Fruit fly (Drosophila melanogaster) whole organism, embryonic: ENCODE data around the gene Mipp2.

Experiments
- Ada2b ChIP-seq: fragments of 200-800 bp; sonication (Bioruptor generic); IDR thresholded peaks from 2 replicates; pipeline ENCODE4 v1.3.6; 2022; ENCODE audit warnings: missing biosample characterization, missing genetic modification characterization
- CG1024 ChIP-seq: fragments of 200-800 bp; sonication (Bioruptor generic); IDR thresholded peaks from 2 replicates; pipeline ENCODE4 v1.3.6; 2022; ENCODE audit warnings: missing biosample characterization, missing genetic modification characterization
- CG10431 ChIP-seq: fragments of 200-800 bp; sonication (Bioruptor generic); optimal IDR thresholded peaks from 3 replicates; lab custom pipeline; 2018; ENCODE audit warnings: missing biosample characterization, mild to moderate bottlenecking, missing genetic modification characterization
- CG11456 ChIP-seq: fragments of 200-800 bp; sonication (Bioruptor generic); IDR thresholded peaks from 3 replicates; pipeline ENCODE4 v1.3.6; 2022; ENCODE audit warnings: missing biosample characterization, missing genetic modification characterization
- CG12769 ChIP-seq: fragments of 200-800 bp; sonication (Bioruptor generic); optimal IDR thresholded peaks from 2 replicates; lab custom pipeline; 2019; ENCODE audit warnings: missing biosample characterization, mild to moderate bottlenecking, missing genetic modification characterization, moderate library complexity
- CG14014 ChIP-seq: fragments of 200-800 bp; sonication (Bioruptor generic); IDR thresholded peaks from 2 replicates; pipeline ENCODE4 v1.3.6; 2022; ENCODE audit warnings: missing biosample characterization, missing genetic modification characterization
- CG15011 ChIP-seq: fragments of 200-800 bp; sonication (Bioruptor generic); optimal IDR thresholded peaks from 3 replicates; lab custom pipeline; 2018; ENCODE audit warnings: missing biosample characterization, mild to moderate bottlenecking, missing genetic modification characterization
- CG15479 ChIP-seq: fragments of 200-800 bp; sonication (Bioruptor generic); optimal IDR thresholded peaks from 3 replicates; lab custom pipeline; 2019; ENCODE audit warnings: missing biosample characterization, mild to moderate bottlenecking, missing genetic modification characterization, moderate library complexity
- CG16779 ChIP-seq: fragments of 200-800 bp; sonication (Bioruptor generic); IDR thresholded peaks from 2 replicates; pipeline ENCODE4 v1.3.6; 2022; ENCODE audit warnings: missing biosample characterization, missing genetic modification characterization
- CG2678 ChIP-seq: fragments of 200-800 bp; sonication (Bioruptor generic); optimal IDR thresholded peaks from 3 replicates; lab custom pipeline; 2019; ENCODE audit warnings: missing biosample characterization, mild to moderate bottlenecking, missing genetic modification characterization, moderate library complexity
- CG2712 ChIP-seq: fragments of 200-800 bp; optimal IDR thresholded peaks from 3 replicates; lab custom pipeline; 2019; ENCODE audit warnings: missing biosample characterization, mild to moderate bottlenecking, missing genetic modification characterization, moderate library complexity
- CG30403 ChIP-seq: fragments of 200-800 bp; sonication (Bioruptor generic); optimal IDR thresholded peaks from 3 replicates; lab custom pipeline; 2016; ENCODE audit warnings: missing biosample characterization, missing genetic modification characterization
- CG31365 ChIP-seq: fragments of 200-800 bp; sonication (Bioruptor generic); optimal IDR thresholded peaks from 2 replicates; lab custom pipeline; 2018; ENCODE audit warnings: missing biosample characterization, mild to moderate bottlenecking, missing genetic modification characterization
- CG31388 ChIP-seq: fragments of 200-800 bp; sonication (Bioruptor generic); optimal IDR thresholded peaks from 2 replicates; lab custom pipeline; 2016; ENCODE audit warnings: missing biosample characterization, missing genetic modification characterization
- CG32772 ChIP-seq: fragments of 200-800 bp; sonication (Bioruptor generic); IDR thresholded peaks from 2 replicates; pipeline ENCODE4 v1.3.6; 2022; ENCODE audit warnings: missing biosample characterization, missing genetic modification characterization
- CG4328 ChIP-seq: fragments of 200-800 bp; sonication (Bioruptor generic); optimal IDR thresholded peaks from 3 replicates; lab custom pipeline; 2017; ENCODE audit warnings: missing biosample characterization, missing genetic modification reagents, missing genetic modification characterization
- CG4424 ChIP-seq: fragments of 200-800 bp; sonication (Bioruptor generic); optimal IDR thresholded peaks from 3 replicates; lab custom pipeline; 2016; ENCODE audit warnings: missing biosample characterization, missing genetic modification characterization
- CG4707 ChIP-seq: fragments of 200-800 bp; sonication (Bioruptor generic); optimal IDR thresholded peaks from 2 replicates; lab custom pipeline; 2018; ENCODE audit warnings: missing biosample characterization, mild to moderate bottlenecking, missing genetic modification characterization, moderate library complexity
- CG5180 ChIP-seq: fragments of 200-800 bp; sonication (Bioruptor generic); optimal IDR thresholded peaks from 3 replicates; lab custom pipeline; 2017; ENCODE audit warnings: missing biosample characterization, missing genetic modification characterization, mild to moderate bottlenecking, moderate library complexity, missing genetic modification reagents
- CG6689 ChIP-seq: fragments of 200-800 bp; sonication (Bioruptor generic); IDR thresholded peaks from 2 replicates; pipeline ENCODE4 v1.3.6; 2022; ENCODE audit warnings: missing biosample characterization, missing genetic modification characterization
- CG8089 ChIP-seq: fragments of 200-800 bp; sonication (Bioruptor generic); optimal IDR thresholded peaks from 3 replicates; lab custom pipeline; 2016; ENCODE audit warnings: missing biosample characterization, missing genetic modification characterization
- CG9609 ChIP-seq: fragments of 200-800 bp; sonication (Bioruptor generic); optimal IDR thresholded peaks from 3 replicates; lab custom pipeline; 2016; ENCODE audit warnings: missing biosample characterization, missing genetic modification characterization
- CkIIα-i1 ChIP-seq: fragments of 200-800 bp; sonication (Bioruptor generic); IDR thresholded peaks from 2 replicates; pipeline ENCODE4 v1.3.6; 2022; ENCODE audit warnings: missing biosample characterization, missing genetic modification characterization
- D19A ChIP-seq: fragments of 200-800 bp; optimal IDR thresholded peaks from 3 replicates; lab custom pipeline; 2019; ENCODE audit warnings: missing biosample characterization, mild to moderate bottlenecking, missing genetic modification characterization, moderate library complexity
- Eip74EF ChIP-seq, 2 experiments: fragments of 200-800 bp in 1 of 2; fragments of >200 bp in 1 of 2; sonication (Bioruptor generic) in 1 of 2; optimal IDR thresholded peaks; 2 replicates each; lab custom pipeline; 2017 to 2019; ENCODE audit warnings: missing biosample characterization in 2 of 2, missing genetic modification characterization in 2 of 2, mild to moderate bottlenecking in 1 of 2, moderate library complexity in 1 of 2
- Hand ChIP-seq: fragments of 200-800 bp; sonication (Bioruptor generic); optimal IDR thresholded peaks from 2 replicates; lab custom pipeline; 2017; ENCODE audit warnings: mild to moderate bottlenecking, missing biosample characterization, missing genetic modification reagents, missing genetic modification characterization
- NK7.1 ChIP-seq: fragments of 200-800 bp; sonication (Bioruptor generic); optimal IDR thresholded peaks from 3 replicates; lab custom pipeline; 2016; ENCODE audit warnings: missing biosample characterization, missing genetic modification characterization
- Nf-YA ChIP-seq: fragments of 200-800 bp; sonication (Bioruptor generic); IDR thresholded peaks from 2 replicates; pipeline ENCODE4 v1.3.6; 2022; ENCODE audit warnings: missing biosample characterization, missing genetic modification characterization
- Oli ChIP-seq: fragments of 200-800 bp; sonication (Bioruptor generic); optimal IDR thresholded peaks from 2 replicates; lab custom pipeline; 2018; ENCODE audit warnings: missing biosample characterization, mild to moderate bottlenecking, missing genetic modification characterization, moderate library complexity
- Ravus ChIP-seq: fragments of 200-800 bp; sonication (Bioruptor generic); IDR thresholded peaks from 2 replicates; pipeline ENCODE4 v1.3.6; 2022; ENCODE audit warnings: missing biosample characterization, missing genetic modification characterization
- Sry-β ChIP-seq: fragments of 200-800 bp; sonication (Bioruptor generic); optimal IDR thresholded peaks from 2 replicates; lab custom pipeline; 2018; ENCODE audit warnings: missing biosample characterization, mild to moderate bottlenecking, missing genetic modification characterization, moderate library complexity
- Sry-δ ChIP-seq: fragments of 200-800 bp; sonication (Bioruptor generic); optimal IDR thresholded peaks from 2 replicates; lab custom pipeline; 2016; ENCODE audit warnings: missing biosample characterization, missing genetic modification characterization
- Vsx1 ChIP-seq: fragments of 200-800 bp; sonication (Bioruptor generic); optimal IDR thresholded peaks from 2 replicates; lab custom pipeline; 2017; ENCODE audit warnings: missing biosample characterization, mild to moderate bottlenecking, missing genetic modification characterization, missing genetic modification reagents
- az2 ChIP-seq: fragments of 200-800 bp; sonication (Bioruptor generic); optimal IDR thresholded peaks from 3 replicates; lab custom pipeline; 2016; ENCODE audit warnings: missing biosample characterization, missing genetic modification characterization
- bsh ChIP-seq, 2 experiments: fragments of 200-800 bp; sonication (Bioruptor generic); optimal IDR thresholded peaks; 2 replicates each; lab custom pipeline; 2017 to 2018; ENCODE audit warnings: mild to moderate bottlenecking in 2 of 2, missing biosample characterization in 2 of 2, missing genetic modification characterization in 2 of 2, moderate library complexity in 1 of 2
- cato ChIP-seq: fragments of 200-800 bp; sonication (Bioruptor generic); optimal IDR thresholded peaks from 2 replicates; lab custom pipeline; 2016; ENCODE audit warnings: missing biosample characterization, missing genetic modification characterization, borderline replicate concordance
- chn ChIP-seq: fragments of 200-800 bp; sonication (Bioruptor generic); optimal IDR thresholded peaks from 2 replicates; lab custom pipeline; 2016; ENCODE audit warnings: missing biosample characterization, missing genetic modification characterization
- ci ChIP-seq: fragments of 200-800 bp; sonication (Bioruptor generic); IDR thresholded peaks from 3 replicates; pipeline ENCODE4 v1.3.6; 2022; ENCODE audit warnings: missing biosample characterization, missing genetic modification characterization
- crc ChIP-seq: fragments of 200-800 bp; sonication (Bioruptor generic); optimal IDR thresholded peaks from 2 replicates; lab custom pipeline; 2016; ENCODE audit warnings: missing biosample characterization, missing genetic modification characterization
- eyg ChIP-seq: fragments of 200-800 bp; sonication (Bioruptor generic); optimal IDR thresholded peaks from 3 replicates; lab custom pipeline; 2016; ENCODE audit warnings: missing biosample characterization, missing genetic modification characterization
- lbe ChIP-seq: fragments of 200-800 bp; sonication (Bioruptor generic); optimal IDR thresholded peaks from 2 replicates; lab custom pipeline; 2016; ENCODE audit warnings: missing biosample characterization, mild to moderate bottlenecking, missing genetic modification characterization
- lov ChIP-seq, 2 experiments: fragments of 200-800 bp in 1 of 2; fragments of >200 bp in 1 of 2; sonication (Bioruptor generic) in 1 of 2; IDR thresholded peaks in 1 of 2; optimal IDR thresholded peaks in 1 of 2; 2 replicates in 1 of 2; 3 replicates in 1 of 2; pipeline versions ENCODE4 v1.3.6 to Lab custom; 2017 to 2022; ENCODE audit warnings: missing biosample characterization in 1 of 2, missing genetic modification characterization in 1 of 2
- org-1 ChIP-seq: fragments of 200-800 bp; sonication (Bioruptor generic); optimal IDR thresholded peaks from 2 replicates; lab custom pipeline; 2017; ENCODE audit warnings: missing biosample characterization, missing genetic modification characterization
- rib ChIP-seq: fragments of 200-800 bp; sonication (Bioruptor generic); IDR thresholded peaks from 2 replicates; pipeline ENCODE4 v1.3.6; 2022; ENCODE audit warnings: missing biosample characterization, missing genetic modification characterization
- slp2 ChIP-seq: fragments of 200-800 bp; sonication (Bioruptor generic); optimal IDR thresholded peaks from 2 replicates; lab custom pipeline; 2016; ENCODE audit warnings: missing biosample characterization, missing genetic modification characterization
- ssp ChIP-seq: fragments of 200-800 bp; sonication (Bioruptor generic); IDR thresholded peaks from 2 replicates; pipeline ENCODE4 v1.3.6; 2022; ENCODE audit warnings: missing biosample characterization, missing genetic modification characterization
- tin ChIP-seq: fragments of 200-800 bp; sonication (Bioruptor generic); optimal IDR thresholded peaks from 3 replicates; lab custom pipeline; 2016; ENCODE audit warnings: missing biosample characterization, missing genetic modification characterization
- tll ChIP-seq, 2 experiments: fragments of 200-800 bp in 1 of 2; fragments of >200 bp in 1 of 2; sonication (Bioruptor generic) in 1 of 2; optimal IDR thresholded peaks; 2 replicates each; lab custom pipeline; 2017 to 2019; ENCODE audit warnings: missing biosample characterization in 2 of 2, missing genetic modification characterization in 2 of 2, mild to moderate bottlenecking in 1 of 2, moderate library complexity in 1 of 2
- toy ChIP-seq: fragments of 200-800 bp; sonication (Bioruptor generic); IDR thresholded peaks from 2 replicates; pipeline ENCODE4 v1.3.6; 2022; ENCODE audit warnings: missing biosample characterization, missing genetic modification characterization

Mipp2 gene

DNA sequence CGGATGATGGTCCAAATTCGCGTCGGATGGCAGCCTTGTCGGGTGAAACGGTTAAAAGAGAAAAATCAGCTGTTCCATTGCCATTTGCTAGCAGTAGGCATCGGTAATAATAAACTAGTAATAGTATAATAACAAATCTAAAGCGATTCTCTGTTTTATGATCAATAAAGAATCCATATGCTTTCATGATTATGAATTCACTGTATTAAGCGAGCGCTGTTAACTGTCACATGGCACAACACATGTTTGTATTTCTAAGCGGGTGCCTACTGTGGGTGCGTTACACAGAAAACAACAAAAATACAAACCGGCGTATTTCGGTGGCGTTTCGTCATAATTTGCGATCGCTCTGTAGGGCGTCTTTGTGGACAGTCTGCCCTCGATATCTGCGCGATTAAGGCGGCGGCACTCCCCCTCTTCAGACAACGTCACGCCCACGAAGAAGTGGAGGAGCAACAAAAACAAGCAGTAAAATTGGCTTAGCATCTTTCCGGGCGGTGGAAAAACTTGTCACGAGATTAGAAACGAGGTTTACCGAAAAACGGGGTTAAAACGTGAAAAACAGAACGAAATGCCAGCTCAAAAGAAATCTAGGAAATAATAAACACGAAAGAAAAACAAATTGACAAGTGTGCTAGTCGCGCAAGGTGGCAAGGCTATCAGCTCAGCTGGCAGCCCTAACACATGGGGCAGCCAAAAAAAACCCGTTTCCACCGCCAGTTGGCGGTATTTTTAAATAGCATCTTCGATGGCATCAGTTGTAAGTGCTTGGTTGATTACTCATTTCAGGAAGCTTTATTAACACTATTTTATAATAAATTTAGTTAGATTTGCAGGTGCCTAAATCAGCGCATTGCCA, at the start of gene Mipp2, which contains the start of gene Nep1 (continued):
- no peak for TF ChIP-seq CG31388 (GFP tag; lab: Kevin White, UChicago)
- peak; percentile 28 for TF ChIP-seq Oli
- TF ChIP-seq CG32772 (GFP tag; lab: Robert Waterston, UW) = no peak; the same call in 1 of the 2 replicates
- no peak for TF ChIP-seq CG10431 (GFP tag; lab: Kevin White, UChicago)
- peak; percentile 67 for TF ChIP-seq ci (GFP tag; lab: Robert Waterston, UW)
- no peak for TF ChIP-seq rib (GFP tag; lab: Robert Waterston, UW)
- TF ChIP-seq CG30403 (GFP tag; lab: Kevin White, UChicago) = peak; percentile 34
- TF ChIP-seq NK7.1 (GFP tag; lab: Kevin White, UChicago) = no peak
- TF ChIP-seq CG14014 (GFP tag; lab: Robert Waterston, UW) = peak; percentile 44; the same call in 1 of the 2 replicates
- peak; percentile 18 for TF ChIP-seq CG2712 (tag; lab: Kevin White, UChicago)
- no peak for TF ChIP-seq tll (GFP tag; optimal IDR thresholded peaks at IDR 0.05; lab: Kevin White, UChicago)
- no peak for TF ChIP-seq chn (GFP tag; lab: Kevin White, UChicago)
- no peak for TF ChIP-seq tin (GFP tag; lab: Kevin White, UChicago)
- no peak for TF ChIP-seq toy
- TF ChIP-seq org-1 (GFP tag; lab: Kevin White, UChicago) = no peak
- no peak for TF ChIP-seq lov (optimal IDR thresholded peaks at IDR 0.05; lab: Kevin White, UChicago)
- TF ChIP-seq lov (GFP tag; IDR thresholded peaks at IDR 0.05; lab: Robert Waterston, UW) = no peak
- TF ChIP-seq CG5180 (GFP tag; lab: Kevin White, UChicago) = no peak
- no peak for TF ChIP-seq CG11456 (GFP tag; lab: Robert Waterston, UW)
- no peak for TF ChIP-seq slp2 (GFP tag; lab: Kevin White, UChicago)
- TF ChIP-seq lbe (GFP tag; lab: Kevin White, UChicago) = no peak
- 0 out of 2 replicates have a peak, but pooled peaks have one; percentile 6 for TF ChIP-seq Ada2b (GFP tag; lab: Robert Waterston, UW)
- no peak for TF ChIP-seq CkIIα-i1 (GFP tag; lab: Robert Waterston, UW)
- peak; percentile 51 for TF ChIP-seq CG12769
- no peak for TF ChIP-seq az2
- no peak for TF ChIP-seq eyg
- peak; percentile 25; the same call in 1 of the 2 replicates for TF ChIP-seq CG6689 (GFP tag; lab: Robert Waterston, UW)
- TF ChIP-seq CG4424 = no peak
- TF ChIP-seq CG8089 (GFP tag; lab: Kevin White, UChicago) = no peak
- TF ChIP-seq cato (GFP tag; lab: Kevin White, UChicago) = no peak
- TF ChIP-seq bsh (GFP tag; optimal IDR thresholded peaks at IDR 0.05; lab: Kevin White, UChicago) = peak; percentile 24 to 36
- no peak for TF ChIP-seq Hand (GFP tag; lab: Kevin White, UChicago)
- no peak for TF ChIP-seq Nf-YA (GFP tag; lab: Robert Waterston, UW)
- no peak for TF ChIP-seq CG4328
- TF ChIP-seq CG15479 (GFP tag; lab: Kevin White, UChicago) = no peak
- no peak for TF ChIP-seq crc (GFP tag; lab: Kevin White, UChicago)
- no peak for TF ChIP-seq CG16779 (GFP tag; lab: Robert Waterston, UW)
- no peak for TF ChIP-seq CG1024 (GFP tag; lab: Robert Waterston, UW)
- TF ChIP-seq CG15011 (GFP tag; lab: Kevin White, UChicago) = no peak
- TF ChIP-seq Sry-β (GFP tag; lab: Kevin White, UChicago) = no peak
- no peak for TF ChIP-seq CG9609 (GFP tag; lab: Kevin White, UChicago)
- no peak for TF ChIP-seq Eip74EF (GFP tag; optimal IDR thresholded peaks at IDR 0.05; lab: Kevin White, UChicago)
- no peak for TF ChIP-seq Vsx1 (GFP tag; lab: Kevin White, UChicago)
- peak; percentile 52 for TF ChIP-seq CG2678 (tag; lab: Kevin White, UChicago)
- peak; percentile 18 for TF ChIP-seq Sry-δ (GFP tag; lab: Kevin White, UChicago)
- TF ChIP-seq ssp (GFP tag; lab: Robert Waterston, UW) = no peak
- TF ChIP-seq D19A (tag; lab: Kevin White, UChicago) = no peak
- TF ChIP-seq CG4707 (GFP tag; lab: Kevin White, UChicago) = no peak
- no peak for TF ChIP-seq CG31365 (tag; lab: Kevin White, UChicago)
- TF ChIP-seq Ravus (GFP tag; lab: Robert Waterston, UW) = no peak
